Worm (Caenorhabditis elegans) whole organism, L1 larva: ENCODE data around the gene K09C8.7.

Experiments
- C16A3.4 ChIP-seq: fragments of 150-350 bp; optimal IDR thresholded peaks from 2 replicates; lab custom pipeline; 2014; ENCODE audit warnings: missing biosample characterization, missing genetic modification characterization
- alr-1 ChIP-seq: fragments of 200-800 bp; sonication (Bioruptor generic); optimal IDR thresholded peaks from 2 replicates; lab custom pipeline; 2018; ENCODE audit warnings: borderline replicate concordance, mild to moderate bottlenecking, missing genetic modification characterization, missing compliant biosample characterization
- ama-1 ChIP-seq: fragments of 150-350 bp; optimal IDR thresholded peaks from 2 replicates; lab custom pipeline; 2014
- ceh-82 ChIP-seq, 3 experiments: fragments of 150-350 bp in 1 of 3; sonication (generic microtip) in 2 of 3; optimal IDR thresholded peaks; 2 replicates each; lab custom pipeline; 2014 to 2017; ENCODE audit warnings: missing biosample characterization in 3 of 3, missing genetic modification characterization in 3 of 3
- ceh-90 ChIP-seq: sonication (generic microtip); optimal IDR thresholded peaks from 2 replicates; lab custom pipeline; 2016; ENCODE audit warnings: missing genetic modification characterization, missing compliant biosample characterization
- dsc-1 ChIP-seq: sonication (generic microtip); optimal IDR thresholded peaks from 2 replicates; lab custom pipeline; 2016; ENCODE audit warnings: mild to moderate bottlenecking, missing genetic modification characterization, missing compliant biosample characterization
- egl-13 ChIP-seq: sonication (generic microtip); optimal IDR thresholded peaks from 2 replicates; lab custom pipeline; 2016; ENCODE audit warnings: missing genotype, missing genetic modification reagents, missing genetic modification characterization, missing compliant biosample characterization
- fkh-4 ChIP-seq: sonication (generic microtip); optimal IDR thresholded peaks from 2 replicates; lab custom pipeline; 2016; ENCODE audit warnings: missing compliant biosample characterization, missing genetic modification characterization, borderline replicate concordance
- fkh-8 ChIP-seq: sonication (generic microtip); optimal IDR thresholded peaks from 2 replicates; lab custom pipeline; 2016; ENCODE audit warnings: mild to moderate bottlenecking, missing genetic modification characterization, missing compliant biosample characterization
- fos-1 ChIP-seq: fragments of 150-350 bp; optimal IDR thresholded peaks from 2 replicates; lab custom pipeline; 2014; ENCODE audit warnings: missing biosample characterization, missing genetic modification characterization
- grh-1 ChIP-seq: fragments of 200-800 bp; sonication (Bioruptor generic); IDR thresholded peaks from 2 replicates; pipeline ENCODE4 v1.3.6; 2022; ENCODE audit warnings: missing genetic modification reagents, missing genetic modification characterization, missing compliant biosample characterization
- isw-1 ChIP-seq: fragments of 200-800 bp; sonication (Bioruptor generic); IDR thresholded peaks from 2 replicates; pipeline ENCODE4 v1.3.6; 2022; ENCODE audit warnings: missing genetic modification characterization, missing compliant biosample characterization
- jun-1 ChIP-seq: fragments of 150-350 bp; optimal IDR thresholded peaks from 2 replicates; lab custom pipeline; 2014; ENCODE audit warnings: missing biosample characterization, missing genetic modification reagents, missing genetic modification characterization
- lin-39 ChIP-seq: fragments of 150-350 bp; optimal IDR thresholded peaks from 2 replicates; lab custom pipeline; 2014; ENCODE audit warnings: missing biosample characterization, missing genetic modification reagents, missing genetic modification characterization
- lsy-2 ChIP-seq, 2 experiments: fragments of 150-350 bp; optimal IDR thresholded peaks; 2 replicates each; lab custom pipeline; 2014; ENCODE audit warnings: missing biosample characterization in 2 of 2, missing genetic modification characterization in 2 of 2
- mdl-1 ChIP-seq, 2 experiments: fragments of 150-350 bp; optimal IDR thresholded peaks; 2 replicates each; lab custom pipeline; 2014 to 2017; ENCODE audit warnings: missing biosample characterization in 2 of 2, missing genetic modification characterization in 2 of 2, inconsistent platforms in 1 of 2
- mef-2 ChIP-seq: fragments of 150-350 bp; optimal IDR thresholded peaks from 2 replicates; lab custom pipeline; 2014; ENCODE audit warnings: missing biosample characterization, missing genetic modification characterization
- mep-1 ChIP-seq: fragments of 150-350 bp; optimal IDR thresholded peaks from 2 replicates; lab custom pipeline; 2014; ENCODE audit warnings: missing biosample characterization, missing genetic modification characterization
- nhr-12 ChIP-seq: sonication (generic microtip); optimal IDR thresholded peaks from 2 replicates; lab custom pipeline; 2017; ENCODE audit warnings: missing biosample characterization, missing genetic modification characterization
- nhr-19 ChIP-seq: fragments of 200-800 bp; sonication (Bioruptor generic); conservative IDR thresholded peaks from 2 replicates; pipeline ENCODE4 v1.3.6; 2022; ENCODE audit warnings: missing genetic modification characterization, missing compliant biosample characterization
- nhr-71 ChIP-seq: sonication (generic microtip); optimal IDR thresholded peaks from 2 replicates; lab custom pipeline; 2016; ENCODE audit warnings: mild to moderate bottlenecking, missing genetic modification characterization, moderate library complexity, missing compliant biosample characterization
- nhr-84 ChIP-seq: sonication (generic microtip); optimal IDR thresholded peaks from 2 replicates; lab custom pipeline; 2017; ENCODE audit warnings: missing biosample characterization, missing genetic modification characterization
- nhr-85 ChIP-seq: sonication (generic microtip); peaks from one replicate; lab custom pipeline; 2016; ENCODE audit warnings: missing genetic modification characterization, inconsistent platforms, missing compliant biosample characterization
- pax-3 ChIP-seq: fragments of 200-800 bp; sonication (Bioruptor generic); optimal IDR thresholded peaks from 2 replicates; lab custom pipeline; 2018; ENCODE audit warnings: mild to moderate bottlenecking, missing genetic modification characterization, moderate library complexity, missing compliant biosample characterization
- skn-1 ChIP-seq: fragments of 150-350 bp; optimal IDR thresholded peaks from 2 replicates; lab custom pipeline; 2014; ENCODE audit warnings: missing biosample characterization, missing genetic modification characterization
- snpc-4 ChIP-seq: fragments of 150-350 bp; optimal IDR thresholded peaks from 2 replicates; lab custom pipeline; 2014; ENCODE audit warnings: missing biosample characterization, missing genetic modification characterization
- sptf-1 ChIP-seq: fragments of 150-350 bp; optimal IDR thresholded peaks from 2 replicates; lab custom pipeline; 2014; ENCODE audit warnings: missing biosample characterization, missing genetic modification characterization
- sup-37 ChIP-seq: fragments of 200-800 bp; sonication (Bioruptor generic); optimal IDR thresholded peaks from 2 replicates; lab custom pipeline; 2018; ENCODE audit warnings: mild to moderate bottlenecking, missing genetic modification characterization, missing compliant biosample characterization
- swsn-7 ChIP-seq: sonication (generic microtip); optimal IDR thresholded peaks from 2 replicates; lab custom pipeline; 2016; ENCODE audit warnings: missing genetic modification characterization, missing compliant biosample characterization
- unc-86 ChIP-seq: sonication (generic microtip); optimal IDR thresholded peaks from 2 replicates; lab custom pipeline; 2016; ENCODE audit warnings: missing genetic modification characterization, missing compliant biosample characterization
- unc-98 ChIP-seq: fragments of 200-800 bp; sonication (Bioruptor generic); IDR thresholded peaks from 2 replicates; pipeline ENCODE4 v1.3.6; 2022; ENCODE audit warnings: missing genetic modification characterization, missing compliant biosample characterization
- ztf-11 ChIP-seq, 2 experiments: sonication (generic microtip); optimal IDR thresholded peaks; 2 replicates each; lab custom pipeline; 2016 to 2017; ENCODE audit warnings: missing genetic modification characterization in 2 of 2, missing biosample characterization in 1 of 2, missing compliant biosample characterization in 1 of 2

Gene K09C8.7

DNA sequence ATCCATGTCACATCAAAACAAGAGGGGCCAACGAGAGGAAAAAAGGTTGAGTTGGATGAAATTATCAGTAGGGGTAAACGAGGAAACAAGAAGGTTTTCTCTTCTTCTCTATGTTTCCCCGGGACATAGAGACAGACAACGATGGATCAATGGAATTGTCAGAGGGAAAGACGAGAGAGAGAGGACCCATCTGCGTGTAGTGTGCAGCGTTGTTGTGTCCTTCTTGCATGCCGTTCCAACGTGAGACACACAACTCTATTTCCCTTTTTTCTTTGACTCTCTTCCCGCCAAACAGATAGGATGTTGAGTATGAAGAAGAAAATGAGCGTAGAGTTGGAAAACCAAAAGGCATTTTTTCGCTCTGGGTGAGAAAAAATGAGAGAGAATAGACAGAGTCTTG is 50.2 kb downstream of the K09C8.7 start (continued):
- no peak for TF ChIP-seq pax-3 (tag; lab: Kevin White, UChicago)
- TF ChIP-seq dsc-1 (tag; lab: Kevin White, UChicago), result peak; percentile 58
- TF ChIP-seq isw-1 (GFP tag; lab: Robert Waterston, UW), result no peak
- peak in 2 of 3 experiments; percentile 59 to 77 for TF ChIP-seq ceh-82 (tag; optimal IDR thresholded peaks at IDR 0.05; lab: Kevin White, UChicago)
- TF ChIP-seq fkh-8 (tag; lab: Kevin White, UChicago), result peak; percentile 63
- peak; percentile 57 for TF ChIP-seq swsn-7
- peak; percentile 37 to 75 for TF ChIP-seq lsy-2 (tag; optimal IDR thresholded peaks at IDR 0.05; lab: Kevin White, UChicago)
- no peak for TF ChIP-seq ama-1 (lab: Kevin White, UChicago)
- TF ChIP-seq nhr-12 (tag; lab: Kevin White, UChicago), result no peak
- TF ChIP-seq snpc-4 (tag; lab: Kevin White, UChicago), result no peak
- peak; percentile 80 for TF ChIP-seq mep-1 (tag; lab: Kevin White, UChicago)
- TF ChIP-seq unc-86 (tag; lab: Kevin White, UChicago), result no peak
- TF ChIP-seq egl-13 (tag; lab: Kevin White, UChicago), result no peak
- TF ChIP-seq sptf-1 (tag; lab: Kevin White, UChicago), result no peak
- TF ChIP-seq nhr-19 (GFP tag; lab: Robert Waterston, UW), result peak; percentile 62
- peak; percentile 32 for TF ChIP-seq fos-1
- no peak for TF ChIP-seq ztf-11 (tag; optimal IDR thresholded peaks at IDR 0.05; lab: Kevin White, UChicago)
- TF ChIP-seq nhr-84 (tag; lab: Kevin White, UChicago), result no peak
- TF ChIP-seq jun-1 (tag; lab: Kevin White, UChicago), result no peak
- TF ChIP-seq alr-1 (tag; lab: Kevin White, UChicago), result no peak
- TF ChIP-seq sup-37 (GFP tag; lab: Kevin White, UChicago), result no peak
- TF ChIP-seq nhr-85 (tag; lab: Kevin White, UChicago), result peak; percentile 74
- TF ChIP-seq ceh-90 (tag; lab: Kevin White, UChicago), result no peak
- TF ChIP-seq skn-1 (tag; lab: Kevin White, UChicago), result peak; percentile 41
- peak; percentile 14 for TF ChIP-seq mef-2 (tag; lab: Kevin White, UChicago)
- TF ChIP-seq grh-1 (GFP tag; lab: Robert Waterston, UW), result no peak
- peak in 1 of 2 experiments; percentile 61 for TF ChIP-seq mdl-1 (tag; optimal IDR thresholded peaks at IDR 0.05; lab: Kevin White, UChicago)
- TF ChIP-seq lin-39 (tag; lab: Kevin White, UChicago), result no peak
- TF ChIP-seq unc-98 (GFP tag; lab: Robert Waterston, UW), result no peak
- peak; percentile 82 for TF ChIP-seq nhr-71 (tag; lab: Kevin White, UChicago)
- TF ChIP-seq fkh-4, result no peak
- TF ChIP-seq C16A3.4, result peak; percentile 32
